Worm (Caenorhabditis elegans) whole organism, L4 larva: ENCODE results near the gene F55F10.3.

Experiments
- F10B5.3 ChIP-seq: sonication (generic microtip); optimal IDR thresholded peaks from 2 replicates; lab custom pipeline; 2016; ENCODE audit warnings: mild to moderate bottlenecking, missing genetic modification characterization, missing compliant biosample characterization
- F49E8.2 ChIP-seq: sonication (generic microtip); optimal IDR thresholded peaks from 2 replicates; lab custom pipeline; 2016; ENCODE audit warnings: missing compliant biosample characterization, mild to moderate bottlenecking, missing genetic modification characterization, borderline replicate concordance
- R02D3.7 ChIP-seq: fragments of 150-350 bp; sonication (generic microtip); optimal IDR thresholded peaks from 3 replicates; lab custom pipeline; 2014; ENCODE audit warnings: missing biosample characterization, missing genetic modification characterization
- T26A8.4 ChIP-seq: fragments of 200-800 bp; sonication (Bioruptor generic); IDR thresholded peaks from 2 replicates; pipeline ENCODE4 v1.3.6; 2022; ENCODE audit warnings: missing genetic modification characterization, missing compliant biosample characterization
- Y48G9A.11 ChIP-seq: fragments of 200-800 bp; sonication (Bioruptor generic); IDR thresholded peaks from 2 replicates; pipeline ENCODE4 v1.3.6; 2022; ENCODE audit warnings: missing genetic modification reagents, missing genetic modification characterization, missing compliant biosample characterization
- Y5F2A.4 ChIP-seq: fragments of 200-800 bp; sonication (Bioruptor generic); optimal IDR thresholded peaks from 2 replicates; lab custom pipeline; 2018; ENCODE audit warnings: mild to moderate bottlenecking, missing genetic modification characterization, missing compliant biosample characterization
- ZK337.2 ChIP-seq: fragments of 200-800 bp; sonication (Bioruptor generic); IDR thresholded peaks from 2 replicates; pipeline ENCODE4 v1.3.6; 2022; ENCODE audit warnings: missing genetic modification reagents, missing genetic modification characterization, missing compliant biosample characterization
- ZK546.5 ChIP-seq, 2 experiments: sonication (generic microtip); optimal IDR thresholded peaks; 2 replicates each; lab custom pipeline; 2017; ENCODE audit warnings: missing biosample characterization in 2 of 2, missing genetic modification characterization in 2 of 2
- aha-1 ChIP-seq: fragments of 150-350 bp; peaks from one replicate; lab custom pipeline; 2014; ENCODE audit warnings: missing biosample characterization, missing genetic modification characterization
- arid-1 ChIP-seq: fragments of 200-800 bp; sonication (Bioruptor generic); conservative IDR thresholded peaks from 2 replicates; pipeline ENCODE4 v1.3.6; 2022; ENCODE audit warnings: missing genetic modification reagents, missing genetic modification characterization, missing compliant biosample characterization
- attf-4 ChIP-seq: sonication (generic microtip); optimal IDR thresholded peaks from 3 replicates; lab custom pipeline; 2017; ENCODE audit warnings: missing biosample characterization, missing genetic modification characterization
- ceh-20 ChIP-seq: fragments of 200-800 bp; sonication (Bioruptor generic); IDR thresholded peaks from 2 replicates; pipeline ENCODE4 v1.3.6; 2022; ENCODE audit warnings: missing genetic modification reagents, missing genetic modification characterization, missing compliant biosample characterization
- ceh-28 ChIP-seq: fragments of 150-350 bp; optimal IDR thresholded peaks from 2 replicates; lab custom pipeline; 2014; ENCODE audit warnings: missing biosample characterization, missing genetic modification reagents, missing genetic modification characterization
- ceh-32 ChIP-seq: sonication (generic microtip); optimal IDR thresholded peaks from 2 replicates; lab custom pipeline; 2016; ENCODE audit warnings: mild to moderate bottlenecking, missing genetic modification characterization, missing compliant biosample characterization; ENCODE audit not compliant: poor library complexity
- ceh-62 ChIP-seq: sonication (generic microtip); optimal IDR thresholded peaks from 2 replicates; lab custom pipeline; 2017; ENCODE audit warnings: missing biosample characterization, missing genetic modification characterization
- ces-1 ChIP-seq: fragments of 150-350 bp; sonication (generic microtip); optimal IDR thresholded peaks from 4 replicates; lab custom pipeline; 2014; ENCODE audit warnings: missing biosample characterization, missing genetic modification reagents, missing genetic modification characterization
- daf-12 ChIP-seq: fragments of 150-350 bp; optimal IDR thresholded peaks from 2 replicates; lab custom pipeline; 2014; ENCODE audit warnings: missing biosample characterization, missing genetic modification reagents, missing genetic modification characterization
- daf-16 ChIP-seq, 3 experiments: sonication (generic microtip); optimal IDR thresholded peaks; 2 replicates each; lab custom pipeline; 2016 to 2017; ENCODE audit warnings: missing genetic modification characterization in 3 of 3, missing genetic modification reagents in 3 of 3, mild to moderate bottlenecking in 2 of 3, missing compliant biosample characterization in 2 of 3, missing biosample characterization in 1 of 3, moderate library complexity in 1 of 3
- daf-19 ChIP-seq: fragments of 200-800 bp; sonication (Bioruptor generic); conservative IDR thresholded peaks from 2 replicates; pipeline ENCODE4 v1.3.6; 2022; ENCODE audit warnings: missing genetic modification characterization, missing compliant biosample characterization
- daf-8 ChIP-seq: fragments of 200-800 bp; sonication (Bioruptor generic); IDR thresholded peaks from 2 replicates; pipeline ENCODE4 v1.3.6; 2022; ENCODE audit warnings: missing genetic modification characterization, missing compliant biosample characterization
- dmd-6 ChIP-seq: fragments of 200-800 bp; sonication (Bioruptor generic); IDR thresholded peaks from 2 replicates; pipeline ENCODE4 v1.3.6; 2022; ENCODE audit warnings: missing genetic modification reagents, missing genetic modification characterization, missing compliant biosample characterization
- dmd-8 ChIP-seq: fragments of 200-800 bp; sonication (Bioruptor generic); IDR thresholded peaks from 2 replicates; pipeline ENCODE4 v1.3.6; 2022; ENCODE audit warnings: missing genetic modification characterization, missing compliant biosample characterization
- dmd-9 ChIP-seq: fragments of 200-800 bp; sonication (Bioruptor generic); IDR thresholded peaks from 2 replicates; pipeline ENCODE4 v1.3.6; 2022; ENCODE audit warnings: missing genetic modification reagents, missing genetic modification characterization, missing compliant biosample characterization
- dpl-1 ChIP-seq: fragments of 150-350 bp; optimal IDR thresholded peaks from 2 replicates; lab custom pipeline; 2014; ENCODE audit warnings: missing biosample characterization, missing genetic modification reagents, missing genetic modification characterization
- fkh-10 ChIP-seq: fragments of 150-350 bp; optimal IDR thresholded peaks from 2 replicates; lab custom pipeline; 2014; ENCODE audit warnings: missing biosample characterization, missing genetic modification reagents, missing genetic modification characterization
- gei-8 ChIP-seq: fragments of 200-800 bp; sonication (Bioruptor generic); optimal IDR thresholded peaks from 2 replicates; lab custom pipeline; 2018; ENCODE audit warnings: mild to moderate bottlenecking, missing genetic modification characterization, missing compliant biosample characterization
- hif-1 ChIP-seq, 2 experiments: sonication (generic microtip); optimal IDR thresholded peaks; 2 replicates each; lab custom pipeline; 2016 to 2017; ENCODE audit warnings: missing compliant biosample characterization in 2 of 2, missing genetic modification characterization in 2 of 2, missing genetic modification reagents in 2 of 2, missing genotype in 2 of 2, mild to moderate bottlenecking in 1 of 2
- hlh-11 ChIP-seq: fragments of 200-800 bp; sonication (Bioruptor generic); optimal IDR thresholded peaks from 2 replicates; lab custom pipeline; 2018; ENCODE audit warnings: mild to moderate bottlenecking, missing genetic modification characterization, missing compliant biosample characterization
- hmg-1.1 ChIP-seq: fragments of 200-800 bp; sonication (Bioruptor generic); IDR thresholded peaks from 2 replicates; pipeline ENCODE4 v1.3.6; 2022; ENCODE audit warnings: missing genetic modification reagents, missing genetic modification characterization, missing compliant biosample characterization
- jun-1 ChIP-seq: fragments of 150-350 bp; optimal IDR thresholded peaks from 2 replicates; lab custom pipeline; 2014; ENCODE audit warnings: missing biosample characterization, missing genetic modification reagents, missing genetic modification characterization
- lim-7 ChIP-seq: fragments of 200-800 bp; sonication (Bioruptor generic); IDR thresholded peaks from 2 replicates; pipeline ENCODE4 v1.3.6; 2022; ENCODE audit warnings: missing genetic modification characterization, missing compliant biosample characterization
- lin-13 ChIP-seq: fragments of 150-350 bp; optimal IDR thresholded peaks from 2 replicates; lab custom pipeline; 2014; ENCODE audit warnings: missing biosample characterization, missing genetic modification reagents, missing genetic modification characterization
- lir-3 ChIP-seq: sonication (generic microtip); optimal IDR thresholded peaks from 2 replicates; lab custom pipeline; 2016; ENCODE audit warnings: mild to moderate bottlenecking, missing genetic modification characterization, missing compliant biosample characterization
- madf-9 ChIP-seq: fragments of 200-800 bp; sonication (Bioruptor generic); conservative IDR thresholded peaks from 2 replicates; pipeline ENCODE4 v1.3.6; 2022; ENCODE audit warnings: missing genetic modification reagents, missing genetic modification characterization, missing compliant biosample characterization
- mdt-29 ChIP-seq: fragments of 200-800 bp; sonication (Bioruptor generic); IDR thresholded peaks from 2 replicates; pipeline ENCODE4 v1.3.6; 2022; ENCODE audit warnings: missing genetic modification reagents, missing genetic modification characterization, missing compliant biosample characterization
- mxl-2 ChIP-seq: fragments of 200-800 bp; sonication (Bioruptor generic); conservative IDR thresholded peaks from 2 replicates; pipeline ENCODE4 v1.3.6; 2022; ENCODE audit warnings: missing genetic modification reagents, missing genetic modification characterization, missing compliant biosample characterization
- nhr-10 ChIP-seq: fragments of 150-350 bp; optimal IDR thresholded peaks from 2 replicates; lab custom pipeline; 2014; ENCODE audit warnings: missing biosample characterization, missing genetic modification characterization
- nhr-102 ChIP-seq: sonication (generic microtip); optimal IDR thresholded peaks from 2 replicates; lab custom pipeline; 2016; ENCODE audit warnings: mild to moderate bottlenecking, missing genetic modification characterization, moderate library complexity, missing compliant biosample characterization
- nhr-111 ChIP-seq: fragments of 200-800 bp; sonication (Bioruptor generic); optimal IDR thresholded peaks from 2 replicates; lab custom pipeline; 2018; ENCODE audit warnings: mild to moderate bottlenecking, missing genetic modification characterization, missing compliant biosample characterization
- nhr-28 ChIP-seq: fragments of 150-350 bp; optimal IDR thresholded peaks from 2 replicates; lab custom pipeline; 2014; ENCODE audit warnings: missing biosample characterization, missing genetic modification characterization
- nhr-42 ChIP-seq: fragments of 200-800 bp; sonication (Bioruptor generic); IDR thresholded peaks from 2 replicates; pipeline ENCODE4 v1.3.6; 2022; ENCODE audit warnings: missing genetic modification characterization, missing compliant biosample characterization
- nhr-48 ChIP-seq: sonication (generic microtip); optimal IDR thresholded peaks from 2 replicates; lab custom pipeline; 2016; ENCODE audit warnings: mild to moderate bottlenecking, missing genetic modification characterization, missing compliant biosample characterization
- nhr-76 ChIP-seq: fragments of 150-350 bp; optimal IDR thresholded peaks from 2 replicates; lab custom pipeline; 2014; ENCODE audit warnings: missing biosample characterization, missing genetic modification characterization
- php-3 ChIP-seq: fragments of 200-800 bp; sonication (Bioruptor generic); IDR thresholded peaks from 2 replicates; pipeline ENCODE4 v1.3.6; 2022; ENCODE audit warnings: missing genetic modification reagents, missing genetic modification characterization, missing compliant biosample characterization
- snpc-1.2 ChIP-seq: fragments of 200-800 bp; sonication (Bioruptor generic); IDR thresholded peaks from 2 replicates; pipeline ENCODE4 v1.3.6; 2022; ENCODE audit warnings: missing genetic modification reagents, missing genetic modification characterization, missing compliant biosample characterization
- tag-97 ChIP-seq: fragments of 200-800 bp; sonication (Bioruptor generic); IDR thresholded peaks from 2 replicates; pipeline ENCODE4 v1.3.6; 2022; ENCODE audit warnings: missing genetic modification characterization, missing compliant biosample characterization
- unc-39 ChIP-seq: sonication (generic microtip); optimal IDR thresholded peaks from 2 replicates; lab custom pipeline; 2017; ENCODE audit warnings: missing biosample characterization, missing genetic modification characterization
- unc-62 ChIP-seq, 3 experiments: fragments of 150-350 bp in 1 of 3; sonication (generic microtip); optimal IDR thresholded peaks in 2 of 3; peaks in 1 of 3; 1 replicate in 1 of 3; 2 replicates in 2 of 3; lab custom pipeline; 2014 to 2017; ENCODE audit warnings: missing biosample characterization in 3 of 3, missing genetic modification characterization in 3 of 3, missing genetic modification reagents in 3 of 3, missing genotype in 1 of 3
- vab-7 ChIP-seq: fragments of 200-800 bp; sonication (Bioruptor generic); IDR thresholded peaks from 2 replicates; pipeline ENCODE4 v1.3.6; 2022; ENCODE audit warnings: missing genetic modification reagents, missing genetic modification characterization, missing compliant biosample characterization
- zag-1 ChIP-seq: fragments of 150-350 bp; optimal IDR thresholded peaks from 2 replicates; lab custom pipeline; 2014; ENCODE audit warnings: missing biosample characterization, missing genetic modification characterization
- ztf-11 ChIP-seq: fragments of 150-350 bp; optimal IDR thresholded peaks from 2 replicates; lab custom pipeline; 2014; ENCODE audit warnings: missing biosample characterization, missing genetic modification characterization

The F55F10.3 gene

ce11 chrIV:4406054-4406539 lies 46.3 kb downstream of the F55F10.3 start (continued):
- TF ChIP-seq dmd-9 (GFP tag; lab: Robert Waterston, UW) = no peak
- no peak for TF ChIP-seq Y48G9A.11
- peak; percentile 67 for TF ChIP-seq dpl-1
- no peak for TF ChIP-seq Y5F2A.4 (GFP tag; lab: Kevin White, UChicago)
- peak in 1 of 2 experiments; percentile 73 for TF ChIP-seq hif-1 (tag; optimal IDR thresholded peaks at IDR 0.05; lab: Kevin White, UChicago)
- TF ChIP-seq unc-62 (GFP tag; optimal IDR thresholded peaks at IDR 0.05 in 1 of 2; lab: Kevin White, UChicago) = peak in 1 of 2 experiments; percentile 100
- TF ChIP-seq unc-62 (tag; optimal IDR thresholded peaks at IDR 0.05; lab: Kevin White, UChicago) = no peak
- peak; percentile 96 for TF ChIP-seq aha-1
- no peak for TF ChIP-seq tag-97 (GFP tag; lab: Robert Waterston, UW)
- peak; percentile 90 for TF ChIP-seq hlh-11
- no peak for TF ChIP-seq lir-3 (tag; lab: Kevin White, UChicago)
- no peak for TF ChIP-seq gei-8
- TF ChIP-seq daf-16 (GFP tag; optimal IDR thresholded peaks at IDR 0.05; lab: Kevin White, UChicago) = no peak
- peak; percentile 80 for TF ChIP-seq daf-16 (tag; optimal IDR thresholded peaks at IDR 0.05; lab: Kevin White, UChicago)
- no peak for TF ChIP-seq nhr-76 (tag; lab: Kevin White, UChicago)
- no peak for TF ChIP-seq nhr-42 (GFP tag; lab: Robert Waterston, UW)
- no peak for TF ChIP-seq unc-39 (tag; lab: Kevin White, UChicago)
- peak; percentile 59 for TF ChIP-seq nhr-48 (tag; lab: Kevin White, UChicago)
- no peak for TF ChIP-seq dmd-8
- TF ChIP-seq ceh-28 = no peak
- TF ChIP-seq zag-1 (tag; lab: Kevin White, UChicago) = no peak
- TF ChIP-seq F49E8.2 (tag; lab: Kevin White, UChicago) = no peak
- no peak for TF ChIP-seq R02D3.7
- TF ChIP-seq nhr-28 (tag; lab: Kevin White, UChicago) = peak; percentile 69
- TF ChIP-seq ceh-32 = no peak
- no peak for TF ChIP-seq lim-7 (GFP tag; lab: Robert Waterston, UW)
- TF ChIP-seq mdt-29 (GFP tag; lab: Robert Waterston, UW) = no peak
- peak; percentile 67 for TF ChIP-seq dmd-6 (GFP tag; lab: Robert Waterston, UW)
- TF ChIP-seq attf-4 (tag; lab: Kevin White, UChicago) = no peak
- TF ChIP-seq ztf-11 (tag; lab: Kevin White, UChicago) = no peak
- TF ChIP-seq ceh-20 = no peak
- no peak for TF ChIP-seq ZK337.2
- peak; percentile 39 for TF ChIP-seq fkh-10
- TF ChIP-seq daf-19 (GFP tag; lab: Robert Waterston, UW) = no peak
- TF ChIP-seq nhr-10 = no peak
- TF ChIP-seq lin-13 = peak; percentile 65
- no peak for TF ChIP-seq php-3 (GFP tag; lab: Robert Waterston, UW)
- no peak for TF ChIP-seq daf-12
- TF ChIP-seq ZK546.5 (tag; optimal IDR thresholded peaks at IDR 0.05; lab: Kevin White, UChicago) = no peak
- TF ChIP-seq vab-7 (GFP tag; lab: Robert Waterston, UW) = no peak
- no peak for TF ChIP-seq ceh-62
- no peak for TF ChIP-seq nhr-111 (GFP tag; lab: Kevin White, UChicago)
- TF ChIP-seq daf-8 (GFP tag; lab: Robert Waterston, UW) = no peak
- peak; percentile 3 for TF ChIP-seq jun-1
- peak; percentile 45 for TF ChIP-seq hmg-1.1 (GFP tag; lab: Robert Waterston, UW)
- no peak for TF ChIP-seq T26A8.4 (GFP tag; lab: Robert Waterston, UW)
- TF ChIP-seq mxl-2 (GFP tag; lab: Robert Waterston, UW) = no peak
- TF ChIP-seq arid-1 = no peak
- no peak for TF ChIP-seq snpc-1.2 (GFP tag; lab: Robert Waterston, UW)
- TF ChIP-seq nhr-102 (tag; lab: Kevin White, UChicago) = no peak
- no peak for TF ChIP-seq ces-1
- TF ChIP-seq F10B5.3 (tag; lab: Kevin White, UChicago) = no peak
- 0 out of 2 replicates have a peak, but pooled peaks have one; percentile 57 for TF ChIP-seq madf-9 (GFP tag; lab: Robert Waterston, UW)
